Worm (Caenorhabditis elegans) whole organism, early embryonic: ENCODE data around the gene ugt-65.

Source experiments
- B0310.2 ChIP-seq: sonication (generic microtip); optimal IDR thresholded peaks from 2 replicates; lab custom pipeline; 2016; ENCODE audit warnings: mild to moderate bottlenecking, missing genetic modification characterization, missing compliant biosample characterization
- F13C5.2 ChIP-seq: sonication (generic microtip); optimal IDR thresholded peaks from 2 replicates; lab custom pipeline; 2017; ENCODE audit warnings: mild to moderate bottlenecking, missing genetic modification characterization, inconsistent platforms, missing compliant biosample characterization
- aly-1 ChIP-seq: sonication (generic microtip); optimal IDR thresholded peaks from 2 replicates; lab custom pipeline; 2016; ENCODE audit warnings: missing genetic modification characterization, missing compliant biosample characterization
- ama-1 ChIP-seq: fragments of 150-350 bp; optimal IDR thresholded peaks from 2 replicates; lab custom pipeline; 2014
- ceh-13 ChIP-seq: fragments of 200-800 bp; sonication (Bioruptor generic); optimal IDR thresholded peaks from 2 replicates; lab custom pipeline; 2018; ENCODE audit warnings: mild to moderate bottlenecking, missing genetic modification characterization, missing compliant biosample characterization
- ceh-36 ChIP-seq: sonication (generic microtip); optimal IDR thresholded peaks from 2 replicates; lab custom pipeline; 2016; ENCODE audit warnings: missing genetic modification characterization, inconsistent platforms, missing compliant biosample characterization
- ets-7 ChIP-seq: sonication (generic microtip); optimal IDR thresholded peaks from 2 replicates; lab custom pipeline; 2016; ENCODE audit warnings: missing genotype, missing genetic modification characterization, missing compliant biosample characterization
- flt-1 ChIP-seq: fragments of 200-800 bp; sonication (Bioruptor generic); IDR thresholded peaks from 2 replicates; pipeline ENCODE4 v1.3.6; 2022; ENCODE audit warnings: missing genetic modification characterization, missing compliant biosample characterization
- hmbx-1 ChIP-seq: sonication (generic microtip); optimal IDR thresholded peaks from 2 replicates; lab custom pipeline; 2016; ENCODE audit warnings: mild to moderate bottlenecking, missing genetic modification characterization, missing compliant biosample characterization
- hmg-4 ChIP-seq: fragments of 200-800 bp; sonication (Bioruptor generic); optimal IDR thresholded peaks from 2 replicates; lab custom pipeline; 2018; ENCODE audit warnings: mild to moderate bottlenecking, missing genetic modification characterization, missing compliant biosample characterization
- hnd-1 ChIP-seq: sonication (generic microtip); optimal IDR thresholded peaks from 2 replicates; lab custom pipeline; 2016; ENCODE audit warnings: missing genetic modification characterization, missing compliant biosample characterization
- pes-1 ChIP-seq: fragments of 200-800 bp; sonication (Bioruptor generic); IDR thresholded peaks from 2 replicates; pipeline ENCODE4 v1.3.6; 2022; ENCODE audit warnings: missing genetic modification reagents, missing genetic modification characterization, missing compliant biosample characterization
- scrt-1 ChIP-seq: fragments of 200-800 bp; sonication (Bioruptor generic); IDR thresholded peaks from 2 replicates; pipeline ENCODE4 v1.3.6; 2022; ENCODE audit warnings: missing genetic modification characterization, missing compliant biosample characterization
- sea-1 ChIP-seq: fragments of 200-800 bp; sonication (Bioruptor generic); conservative IDR thresholded peaks from 2 replicates; pipeline ENCODE4 v1.3.6; 2022; ENCODE audit warnings: missing genetic modification characterization, missing compliant biosample characterization
- tbx-11 ChIP-seq: fragments of 200-800 bp; sonication (Bioruptor generic); IDR thresholded peaks from 2 replicates; pipeline ENCODE4 v1.3.6; 2022; ENCODE audit warnings: missing genetic modification characterization, missing compliant biosample characterization
- tbx-37 ChIP-seq: fragments of 200-800 bp; sonication (Bioruptor generic); conservative IDR thresholded peaks from 2 replicates; pipeline ENCODE4 v1.3.6; 2022; ENCODE audit warnings: missing genetic modification reagents, missing genetic modification characterization, missing compliant biosample characterization
- tra-4 ChIP-seq: sonication (generic microtip); optimal IDR thresholded peaks from 2 replicates; lab custom pipeline; 2017; ENCODE audit warnings: missing genetic modification characterization, missing compliant biosample characterization

The ugt-65 gene

DNA sequence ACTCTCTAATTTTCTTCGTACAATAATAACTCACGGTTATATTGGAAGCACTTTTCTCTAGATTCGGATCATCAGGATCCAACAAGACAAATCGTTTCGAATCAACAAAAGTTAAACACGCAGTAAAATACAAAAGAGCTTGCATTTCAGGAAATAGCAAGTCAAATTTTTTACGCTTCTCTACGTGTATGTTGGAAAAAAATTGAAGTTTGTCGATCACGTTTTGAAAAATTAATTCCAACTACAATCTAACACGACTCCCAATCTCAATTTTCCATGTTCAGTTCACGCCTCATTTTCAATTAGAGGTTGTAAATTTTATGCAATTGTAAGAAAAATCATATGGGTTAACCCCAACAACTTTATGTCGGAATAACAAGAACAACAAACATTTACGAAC is 30.5 kb upstream of the ugt-65 start, which contains the start of gene spe-45:
TSS of gene spe-45 (minus strand) at position 145 of the 400 bp plus-strand sequence.
- TF ChIP-seq tra-4 (tag; lab: Kevin White, UChicago) (no peak), B0310.2 (no peak), F13C5.2 (no peak), hmg-4 (GFP tag; lab: Kevin White, UChicago) (no peak), sea-1 (no peak), ceh-36 (tag; lab: Kevin White, UChicago) (no peak), hnd-1 (tag; lab: Kevin White, UChicago) (no peak), tbx-11 (GFP tag; lab: Robert Waterston, UW) (no peak), ceh-13 (GFP tag; lab: Kevin White, UChicago) (no peak), ama-1 (lab: Kevin White, UChicago) (no peak)

DNA sequence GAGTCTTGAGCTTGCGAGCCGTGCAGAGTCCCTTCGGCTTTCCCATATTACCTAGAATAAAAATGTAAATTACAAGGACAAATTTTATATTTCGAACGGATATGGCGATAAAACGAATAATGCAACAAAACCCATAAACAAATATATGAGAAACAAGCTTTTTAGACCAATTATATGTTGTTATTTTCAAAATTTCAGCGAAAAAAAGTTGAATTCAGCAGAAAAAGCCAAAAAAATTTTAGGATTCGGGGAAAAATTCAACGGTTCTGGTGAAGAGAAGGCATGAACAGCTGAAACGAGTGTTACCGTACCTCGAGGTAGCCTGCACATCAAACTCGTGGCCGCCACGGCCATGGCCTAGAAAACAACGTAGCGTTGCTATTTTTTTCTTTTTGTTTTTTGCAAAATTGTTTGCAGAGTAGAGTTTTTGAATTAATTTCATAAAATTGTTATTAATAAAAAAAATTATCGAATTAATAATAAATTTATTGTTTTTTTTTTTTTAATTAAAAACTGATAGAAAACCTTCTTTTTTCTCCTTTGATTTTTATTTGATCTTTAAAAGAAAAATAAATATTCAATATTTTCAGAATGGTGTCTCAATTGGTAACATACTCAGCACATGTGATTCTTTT is 29.4 kb upstream of the ugt-65 start, which contains the start of the genes rps-23 and dpm-3:
TSS of gene rps-23 (minus strand) at position 51 of the 635 bp plus-strand sequence.
TSS of gene dpm-3 (plus strand) at position 585 of the 635 bp plus-strand sequence.
- TF ChIP-seq scrt-1 (GFP tag; lab: Robert Waterston, UW): no peak
- TF ChIP-seq tbx-37 (GFP tag; lab: Robert Waterston, UW): peak; percentile 83
- peak; percentile 57; the same call in 1 of the 2 replicates for TF ChIP-seq tbx-11 (GFP tag; lab: Robert Waterston, UW)
- TF ChIP-seq aly-1 (tag; lab: Kevin White, UChicago): no peak
- TF ChIP-seq hmbx-1 (tag; lab: Kevin White, UChicago): no peak
- TF ChIP-seq pes-1 (GFP tag; lab: Robert Waterston, UW): peak; percentile 83
- TF ChIP-seq ama-1 (lab: Kevin White, UChicago): no peak
- TF ChIP-seq ceh-36 (tag; lab: Kevin White, UChicago): peak; percentile 2
- TF ChIP-seq tra-4 (tag; lab: Kevin White, UChicago): no peak
- peak; percentile 11 for TF ChIP-seq hnd-1 (tag; lab: Kevin White, UChicago)
- TF ChIP-seq sea-1: no peak; the same call in 1 of the 2 replicates
- TF ChIP-seq hmg-4 (GFP tag; lab: Kevin White, UChicago): peak; percentile 29
- no peak for TF ChIP-seq ceh-13 (GFP tag; lab: Kevin White, UChicago)
- TF ChIP-seq flt-1 (GFP tag; lab: Robert Waterston, UW): peak; percentile 59
- peak; percentile 15 for TF ChIP-seq B0310.2
- no peak for TF ChIP-seq ets-7 (tag; lab: Kevin White, UChicago)
- peak; percentile 52 for TF ChIP-seq F13C5.2

DNA sequence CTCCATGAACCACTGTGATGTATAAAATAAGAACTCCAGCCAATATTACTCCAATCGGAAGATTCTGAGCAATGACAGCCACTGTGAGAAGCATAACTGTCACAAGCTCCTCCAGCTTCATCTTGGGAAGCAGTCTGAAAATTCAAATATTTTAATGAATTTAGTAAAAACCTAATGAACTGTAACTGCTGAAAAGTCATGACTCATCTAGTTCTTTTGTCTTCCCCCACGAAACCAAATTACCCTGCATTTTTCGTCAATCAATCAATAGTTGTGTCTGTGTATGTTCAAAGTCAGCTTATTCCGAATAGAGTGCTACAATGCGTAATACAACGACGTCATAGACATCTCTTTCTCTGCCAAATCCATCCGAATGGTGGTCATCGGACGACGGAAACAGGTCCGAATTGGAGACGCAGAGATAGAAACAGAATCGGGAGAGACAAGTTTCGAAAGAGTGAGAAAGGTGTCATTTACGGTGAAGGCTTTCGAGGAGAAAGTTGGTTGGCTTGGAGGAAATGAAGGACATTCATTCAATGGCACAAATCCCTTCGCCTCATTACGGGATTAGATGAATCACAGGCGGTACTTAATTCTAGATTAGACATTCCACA is 23.7 kb upstream of the ugt-65 start:
- TF ChIP-seq sea-1 (no peak), F13C5.2 (no peak), tra-4 (tag; lab: Kevin White, UChicago) (no peak), hmbx-1 (tag; lab: Kevin White, UChicago) (no peak), tbx-11 (GFP tag; lab: Robert Waterston, UW) (no peak), hmg-4 (GFP tag; lab: Kevin White, UChicago) (no peak), scrt-1 (GFP tag; lab: Robert Waterston, UW) (no peak), pes-1 (GFP tag; lab: Robert Waterston, UW) (no peak), B0310.2 (no peak), hnd-1 (tag; lab: Kevin White, UChicago) (no peak), ets-7 (tag; lab: Kevin White, UChicago) (no peak), flt-1 (GFP tag; lab: Robert Waterston, UW) (no peak)

DNA sequence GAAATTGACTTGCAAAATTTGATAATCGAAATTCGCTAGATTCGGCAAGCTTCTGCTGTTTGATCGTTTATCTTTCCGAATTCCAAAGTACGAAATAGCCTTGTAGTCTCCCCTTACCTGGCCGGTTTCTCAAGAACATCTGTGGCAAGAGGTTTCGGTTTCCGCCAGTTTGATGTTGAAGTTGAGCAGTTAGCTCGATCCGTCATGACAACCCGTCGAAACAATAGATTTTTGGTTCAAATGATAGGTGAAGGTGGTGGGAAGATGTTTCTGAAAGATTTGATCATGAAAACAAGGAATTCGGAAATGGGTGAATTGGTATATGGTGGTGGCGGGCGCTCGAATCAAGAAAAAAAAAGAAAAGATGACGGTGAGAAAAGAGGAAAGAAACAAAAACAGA is 22.0 kb upstream of the ugt-65 start, which contains the start of gene acs-20:
TSS of gene acs-20 (minus strand) at position 270 of the 400 bp plus-strand sequence.
- TF ChIP-seq hmg-4 (GFP tag; lab: Kevin White, UChicago) (no peak), ceh-36 (tag; lab: Kevin White, UChicago) (no peak), tbx-37 (GFP tag; lab: Robert Waterston, UW) (no peak), F13C5.2 (no peak), scrt-1 (GFP tag; lab: Robert Waterston, UW) (no peak), flt-1 (GFP tag; lab: Robert Waterston, UW) (no peak), ama-1 (lab: Kevin White, UChicago) (no peak), hmbx-1 (tag; lab: Kevin White, UChicago) (no peak), pes-1 (GFP tag; lab: Robert Waterston, UW) (no peak), aly-1 (tag; lab: Kevin White, UChicago) (no peak), sea-1 (no peak), ceh-13 (GFP tag; lab: Kevin White, UChicago) (no peak), B0310.2 (no peak), ets-7 (tag; lab: Kevin White, UChicago) (no peak), tbx-11 (GFP tag; lab: Robert Waterston, UW) (no peak), hnd-1 (tag; lab: Kevin White, UChicago) (no peak), tra-4 (tag; lab: Kevin White, UChicago) (no peak)

DNA sequence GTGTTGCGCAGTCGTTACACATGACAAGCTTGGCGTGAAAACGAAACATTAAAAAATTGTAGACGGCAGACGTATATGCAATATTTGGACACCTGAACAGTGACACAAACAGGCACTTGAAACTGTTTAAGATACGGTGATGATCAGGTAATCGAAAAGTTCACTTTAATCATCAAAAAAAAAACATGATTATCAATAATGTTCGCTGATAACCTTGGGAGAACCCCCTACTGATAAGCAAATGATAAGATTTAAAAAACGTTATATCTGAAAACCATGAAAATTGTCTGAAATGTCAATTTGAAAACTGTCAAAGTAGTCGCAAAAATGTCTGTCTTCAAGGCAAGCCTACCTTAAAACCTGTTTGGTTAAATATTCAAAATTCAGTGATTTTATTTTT is 20.5 kb upstream of the ugt-65 start:
- TF ChIP-seq tbx-11 (GFP tag; lab: Robert Waterston, UW): no peak

DNA sequence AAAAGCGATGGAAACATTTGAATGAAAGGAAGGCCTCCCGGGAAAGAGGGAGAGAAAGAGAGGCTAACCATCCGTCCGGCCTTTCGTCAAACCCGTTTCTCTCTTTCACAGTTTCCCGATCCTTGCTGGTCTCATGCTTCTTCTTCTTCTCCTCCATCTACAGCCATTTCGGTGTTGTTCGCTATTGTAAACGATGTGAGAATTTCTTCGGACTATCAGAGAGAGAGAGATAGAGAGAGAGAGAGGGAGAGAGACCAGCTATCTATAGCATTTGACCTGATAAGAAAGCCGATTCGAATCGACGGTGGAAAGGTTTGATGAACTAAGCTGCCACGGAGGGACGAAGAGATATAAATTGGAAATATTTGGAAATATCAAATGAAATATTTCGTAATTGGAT is 17.0 kb upstream of the ugt-65 start:
- TF ChIP-seq F13C5.2 (no peak), ets-7 (tag; lab: Kevin White, UChicago) (no peak), flt-1 (GFP tag; lab: Robert Waterston, UW) (no peak), tbx-11 (GFP tag; lab: Robert Waterston, UW) (no peak), aly-1 (tag; lab: Kevin White, UChicago) (no peak)

DNA sequence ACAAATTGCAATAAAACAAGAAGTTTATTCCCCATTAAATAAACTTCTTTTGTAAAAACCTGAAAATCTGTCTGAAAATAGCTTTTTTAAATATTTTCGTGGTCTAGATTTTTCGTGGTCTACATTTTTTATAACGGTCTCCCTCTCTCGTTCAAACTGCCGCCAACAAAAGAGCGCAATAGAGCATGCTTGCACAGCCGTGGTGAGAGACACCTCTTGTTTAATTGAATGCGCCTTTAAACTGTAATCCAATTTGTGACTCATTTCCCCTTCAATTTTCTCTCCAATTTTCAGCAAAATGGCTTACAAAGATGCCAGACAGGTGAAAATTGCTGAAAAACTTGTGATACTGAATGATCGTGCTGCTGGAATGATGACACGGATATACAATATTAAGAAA is 16.3 kb upstream of the ugt-65 start, which contains the start of gene gex-3:
TSS of gene gex-3 (plus strand) at position 295 of the 400 bp plus-strand sequence.
- TF ChIP-seq ceh-13 (GFP tag; lab: Kevin White, UChicago) (no peak), F13C5.2 (peak; percentile 52), hmg-4 (GFP tag; lab: Kevin White, UChicago) (peak; percentile 29)
